Fruit fly (Drosophila melanogaster) whole organism: Measurements from ENCODE around the gene Jasper.

Experiments used
- CG8478 ChIP-seq: fragments of >200 bp; optimal IDR thresholded peaks from 2 replicates; lab custom pipeline; 2018; ENCODE audit warnings: inconsistent platforms
- Dll ChIP-seq: fragments of >200 bp; optimal IDR thresholded peaks from 2 replicates; lab custom pipeline; 2017
- EcR ChIP-seq, 2 experiments: fragments of >200 bp; optimal IDR thresholded peaks; 2 replicates each; lab custom pipeline; 2017; ENCODE audit warnings: missing biosample characterization in 2 of 2, missing genetic modification characterization in 2 of 2, missing genetic modification reagents in 2 of 2
- pan ChIP-seq: fragments of >200 bp; optimal IDR thresholded peaks from 2 replicates; lab custom pipeline; 2017
- psq ChIP-seq: fragments of >200 bp; optimal IDR thresholded peaks from 2 replicates; lab custom pipeline; 2017
- usp ChIP-seq: fragments of >200 bp; optimal IDR thresholded peaks from 2 replicates; lab custom pipeline; 2017; ENCODE audit warnings: missing biosample characterization, missing genetic modification characterization, mixed read lengths

The Jasper gene

dm6 chr3R:30052455-30053046 lies at the start of gene Jasper:
Jasper (plus strand) TSS chr3R:30052514.
- TF ChIP-seq Dll (lab: Kevin White, UChicago) (no peak), psq (no peak), CG8478 (lab: Kevin White, UChicago) (no peak), EcR (GFP tag; optimal IDR thresholded peaks at IDR 0.05; lab: Kevin White, UChicago) (no peak), usp (GFP tag; lab: Kevin White, UChicago) (no peak), pan (lab: Kevin White, UChicago) (no peak)

dm6 chr3R:30004648-30005047 lies 47.7 kb upstream of the Jasper start, which contains the start of the genes Nlp and Nph:
Nlp (plus strand) TSS chr3R:30004785.
Nph (minus strand) TSS chr3R:30004861.
- TF ChIP-seq usp (GFP tag; lab: Kevin White, UChicago), result no peak
- no peak for TF ChIP-seq psq
- TF ChIP-seq Dll (lab: Kevin White, UChicago), result no peak
- TF ChIP-seq EcR (GFP tag; optimal IDR thresholded peaks at IDR 0.05; lab: Kevin White, UChicago), result no peak
- TF ChIP-seq pan (lab: Kevin White, UChicago), result no peak
- TF ChIP-seq CG8478 (lab: Kevin White, UChicago), result no peak

dm6 chr3R:30005332-30005979 lies 46.9 kb upstream of the Jasper start:
- TF ChIP-seq pan (lab: Kevin White, UChicago), result no peak
- no peak for TF ChIP-seq Dll (lab: Kevin White, UChicago)
- no peak for TF ChIP-seq EcR (GFP tag; optimal IDR thresholded peaks at IDR 0.05; lab: Kevin White, UChicago)
- no peak for TF ChIP-seq CG8478 (lab: Kevin White, UChicago)
- TF ChIP-seq psq, result no peak
- no peak for TF ChIP-seq usp (GFP tag; lab: Kevin White, UChicago)

- TF ChIP-seq CG8478 (lab: Kevin White, UChicago) (no peak), usp (GFP tag; lab: Kevin White, UChicago) (no peak), psq (no peak), Dll (lab: Kevin White, UChicago) (no peak), pan (lab: Kevin White, UChicago) (no peak), EcR (GFP tag; optimal IDR thresholded peaks at IDR 0.05; lab: Kevin White, UChicago) (no peak)
Observed at dm6 chr3R:30009173-30009572, 43.1 kb upstream of the Jasper start, which contains the start of gene CG7912. CG7912 (minus strand) TSS chr3R:30009189.

dm6 chr3R:30012602-30013489 lies 39.5 kb upstream of the Jasper start:
- TF ChIP-seq CG8478 (lab: Kevin White, UChicago) (no peak), usp (GFP tag; lab: Kevin White, UChicago) (no peak), Dll (lab: Kevin White, UChicago) (no peak), EcR (GFP tag; optimal IDR thresholded peaks at IDR 0.05; lab: Kevin White, UChicago) (no peak), psq (no peak), pan (lab: Kevin White, UChicago) (no peak)

- TF ChIP-seq Dll (lab: Kevin White, UChicago) (no peak), CG8478 (lab: Kevin White, UChicago) (no peak), EcR (GFP tag; optimal IDR thresholded peaks at IDR 0.05; lab: Kevin White, UChicago) (no peak), usp (GFP tag; lab: Kevin White, UChicago) (no peak), psq (no peak), pan (lab: Kevin White, UChicago) (no peak)
Observed at dm6 chr3R:30013909-30014308, 38.4 kb upstream of the Jasper start.

- TF ChIP-seq psq, result no peak
- TF ChIP-seq EcR (GFP tag; optimal IDR thresholded peaks at IDR 0.05; lab: Kevin White, UChicago), result no peak
- TF ChIP-seq pan (lab: Kevin White, UChicago), result no peak
- TF ChIP-seq Dll (lab: Kevin White, UChicago), result no peak
- no peak for TF ChIP-seq CG8478 (lab: Kevin White, UChicago)
Observed at dm6 chr3R:30014480-30014879, 37.8 kb upstream of the Jasper start.

- TF ChIP-seq pan (lab: Kevin White, UChicago) (no peak), EcR (GFP tag; optimal IDR thresholded peaks at IDR 0.05; lab: Kevin White, UChicago) (no peak), Dll (lab: Kevin White, UChicago) (no peak), psq (no peak), CG8478 (lab: Kevin White, UChicago) (no peak), usp (GFP tag; lab: Kevin White, UChicago) (no peak)
Observed at dm6 chr3R:30014977-30015514, 37.3 kb upstream of the Jasper start, which contains the start of gene CG7920. CG7920 (minus strand) TSS chr3R:30015284.

dm6 chr3R:30021009-30021408 lies 31.3 kb upstream of the Jasper start:
- TF ChIP-seq Dll (lab: Kevin White, UChicago) (no peak), CG8478 (lab: Kevin White, UChicago) (no peak), psq (no peak), pan (lab: Kevin White, UChicago) (no peak), usp (GFP tag; lab: Kevin White, UChicago) (no peak), EcR (GFP tag; optimal IDR thresholded peaks at IDR 0.05; lab: Kevin White, UChicago) (no peak)

dm6 chr3R:30021559-30022451 lies 30.5 kb upstream of the Jasper start, which contains the start of gene Mgat2:
Mgat2 (minus strand) TSS chr3R:30022221.
- TF ChIP-seq usp (GFP tag; lab: Kevin White, UChicago) (no peak), pan (lab: Kevin White, UChicago) (no peak), psq (no peak), EcR (GFP tag; optimal IDR thresholded peaks at IDR 0.05; lab: Kevin White, UChicago) (no peak), Dll (lab: Kevin White, UChicago) (no peak), CG8478 (lab: Kevin White, UChicago) (no peak)
